Worm (Caenorhabditis elegans): Measurements from ENCODE around the gene str-116.

ce11 chrV:11272848-11273247 is 6.1 kb downstream of the str-116 start, which contains the start of gene clec-223:
- TF ChIP-seq nhr-77 (tag; optimal IDR thresholded peaks at IDR 0.05): no peak
- TF ChIP-seq nhr-237 (tag; optimal IDR thresholded peaks at IDR 0.05): no peak
- TF ChIP-seq tbx-2 (tag; optimal IDR thresholded peaks at IDR 0.05): no peak
- no peak for TF ChIP-seq zag-1 (tag; optimal IDR thresholded peaks at IDR 0.05)
- no peak for TF ChIP-seq eor-1 (tag; optimal IDR thresholded peaks at IDR 0.05)
- TF ChIP-seq elt-3 (tag; optimal IDR thresholded peaks at IDR 0.05): no peak
- no peak for TF ChIP-seq lin-15B (tag; optimal IDR thresholded peaks at IDR 0.05)
- TF ChIP-seq aly-2 (tag; optimal IDR thresholded peaks at IDR 0.05): no peak
- TF ChIP-seq elt-2 (tag; optimal IDR thresholded peaks at IDR 0.05): no peak
- TF ChIP-seq mdl-1 (tag; optimal IDR thresholded peaks at IDR 0.05): no peak
- no peak for TF ChIP-seq ceh-82 (tag; optimal IDR thresholded peaks at IDR 0.05)
- TF ChIP-seq nhr-11 (tag; optimal IDR thresholded peaks at IDR 0.05): no peak
- no peak for TF ChIP-seq ama-1 (optimal IDR thresholded peaks at IDR 0.05)

Data from whole organism, L3 larva.